Worm (Caenorhabditis elegans): ENCODE results near the gene ZK1320.3.

ZK1320.3 gene

DNA sequence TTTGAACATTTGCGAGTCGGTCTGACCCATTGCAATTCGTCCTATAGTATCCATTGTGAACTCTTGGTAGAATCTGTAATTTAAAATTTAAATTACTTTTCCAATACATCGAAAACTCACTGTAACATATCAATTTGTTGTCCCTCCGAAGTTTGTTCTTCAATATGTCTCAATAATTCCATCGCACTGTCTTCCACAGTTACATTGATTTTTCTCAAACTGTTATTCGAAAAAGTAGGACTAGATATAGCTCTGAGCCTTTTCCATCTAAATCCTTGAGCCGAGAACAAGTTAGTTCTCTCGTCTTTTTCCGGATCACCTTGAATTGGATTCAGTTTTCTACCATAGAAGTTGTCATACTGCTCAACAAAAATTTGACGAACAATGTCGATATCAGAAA is 1.9 kb upstream of the ZK1320.3 start:
- TF ChIP-seq mdl-1 (tag; optimal IDR thresholded peaks at IDR 0.05) (no peak), nhr-21 (tag; optimal IDR thresholded peaks at IDR 0.05) (no peak), ama-1 (optimal IDR thresholded peaks at IDR 0.05) (no peak), elt-1 (tag; optimal IDR thresholded peaks at IDR 0.05) (no peak), unc-55 (GFP tag; optimal IDR thresholded peaks at IDR 0.05) (no peak), lin-11 (tag; optimal IDR thresholded peaks at IDR 0.05) (no peak), ztf-4 (tag; optimal IDR thresholded peaks at IDR 0.05) (no peak), egl-27 (tag; optimal IDR thresholded peaks at IDR 0.05) (no peak)

DNA sequence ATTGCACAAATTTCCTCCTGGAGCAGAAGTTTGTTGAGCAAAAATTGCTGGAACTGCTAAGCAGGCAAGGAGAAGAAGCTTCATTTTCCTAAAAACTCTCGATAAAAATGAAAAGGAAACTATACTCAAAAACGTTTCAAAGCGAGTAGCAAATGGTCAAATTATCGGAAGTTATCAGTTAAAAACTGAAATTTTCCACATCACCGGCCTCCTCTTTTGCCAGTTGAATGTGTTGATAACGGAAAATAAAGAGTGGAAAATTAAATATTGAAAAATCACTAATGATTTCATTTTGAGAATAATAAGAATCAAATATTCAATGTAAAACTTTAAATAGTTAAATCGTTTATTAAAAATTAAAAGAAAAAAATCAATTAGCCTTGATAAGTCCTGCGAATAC is 1.3 kb downstream of the ZK1320.3 start, which contains the start of gene ZK1320.2:
Gene ZK1320.2 (minus strand): TSS at position 88 of the 400 bp plus-strand sequence.
- no peak for TF ChIP-seq ZK546.5 (tag; optimal IDR thresholded peaks at IDR 0.05)
- TF ChIP-seq ztf-1 (GFP tag; conservative IDR thresholded peaks at IDR 0.05), result no peak
- peak; percentile 79 for TF ChIP-seq fos-1 (tag; optimal IDR thresholded peaks at IDR 0.05)
- TF ChIP-seq snpc-4 (tag; optimal IDR thresholded peaks at IDR 0.05), result no peak
- peak; percentile 52 for TF ChIP-seq crh-2 (tag; optimal IDR thresholded peaks at IDR 0.05)

DNA sequence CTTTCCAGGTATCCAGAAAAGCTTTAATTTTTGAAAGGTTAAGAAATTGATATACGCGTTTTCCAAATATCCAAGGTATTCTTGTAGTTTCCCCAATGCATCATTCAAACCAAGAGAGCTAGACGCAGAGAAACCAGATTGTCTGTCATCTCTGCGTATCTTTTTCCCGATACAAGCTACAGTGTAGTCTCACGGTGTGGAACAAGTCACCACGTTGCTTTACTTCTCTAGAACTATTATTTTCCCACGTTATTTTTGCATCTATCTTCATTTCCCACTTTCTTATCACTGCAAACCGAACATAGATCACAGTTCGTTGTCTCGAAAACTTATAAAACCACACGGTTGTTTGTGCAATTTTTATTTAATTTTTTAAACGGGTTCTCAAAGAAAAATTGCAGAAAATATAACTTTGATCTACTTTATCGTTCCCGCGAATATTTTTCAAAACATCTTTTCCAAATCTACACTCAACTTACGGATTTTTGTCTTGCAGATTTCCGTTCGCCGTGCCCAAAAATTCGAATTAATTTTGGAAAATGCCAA is 3.9 kb downstream of the ZK1320.3 start, which contains the start of gene gstk-1:
Gene gstk-1 (plus strand): TSS at position 496 of the 546 bp plus-strand sequence.
- TF ChIP-seq aly-2 (tag; optimal IDR thresholded peaks at IDR 0.05), result no peak
- TF ChIP-seq lsy-2 (tag; optimal IDR thresholded peaks at IDR 0.05), result peak in 1 of 2 experiments; percentile 35
- TF ChIP-seq sma-3 (GFP tag; optimal IDR thresholded peaks at IDR 0.05), result peak; percentile 54
- peak; percentile 25 for TF ChIP-seq blmp-1 (tag; optimal IDR thresholded peaks at IDR 0.05; ENCODE audit: insufficient read depth)
- TF ChIP-seq fos-1 (tag; optimal IDR thresholded peaks at IDR 0.05), result peak; percentile 44
- peak; percentile 82 for TF ChIP-seq lin-13 (GFP tag; optimal IDR thresholded peaks at IDR 0.05)
- no peak for TF ChIP-seq ztf-4 (tag; optimal IDR thresholded peaks at IDR 0.05)
- peak; percentile 89 for TF ChIP-seq sma-9 (GFP tag; optimal IDR thresholded peaks at IDR 0.05)
- no peak for TF ChIP-seq sma-9 (tag; optimal IDR thresholded peaks at IDR 0.05)
- TF ChIP-seq crh-2 (tag; optimal IDR thresholded peaks at IDR 0.05), result peak; percentile 81
- peak in 1 of 2 experiments; percentile 42 for TF ChIP-seq mdl-1 (tag; optimal IDR thresholded peaks at IDR 0.05)
- peak; percentile 59 for TF ChIP-seq nhr-21 (tag; optimal IDR thresholded peaks at IDR 0.05)
- TF ChIP-seq F13H6.1 (tag; optimal IDR thresholded peaks at IDR 0.05), result peak; percentile 11
- TF ChIP-seq nhr-77 (tag; optimal IDR thresholded peaks at IDR 0.05), result no peak

DNA sequence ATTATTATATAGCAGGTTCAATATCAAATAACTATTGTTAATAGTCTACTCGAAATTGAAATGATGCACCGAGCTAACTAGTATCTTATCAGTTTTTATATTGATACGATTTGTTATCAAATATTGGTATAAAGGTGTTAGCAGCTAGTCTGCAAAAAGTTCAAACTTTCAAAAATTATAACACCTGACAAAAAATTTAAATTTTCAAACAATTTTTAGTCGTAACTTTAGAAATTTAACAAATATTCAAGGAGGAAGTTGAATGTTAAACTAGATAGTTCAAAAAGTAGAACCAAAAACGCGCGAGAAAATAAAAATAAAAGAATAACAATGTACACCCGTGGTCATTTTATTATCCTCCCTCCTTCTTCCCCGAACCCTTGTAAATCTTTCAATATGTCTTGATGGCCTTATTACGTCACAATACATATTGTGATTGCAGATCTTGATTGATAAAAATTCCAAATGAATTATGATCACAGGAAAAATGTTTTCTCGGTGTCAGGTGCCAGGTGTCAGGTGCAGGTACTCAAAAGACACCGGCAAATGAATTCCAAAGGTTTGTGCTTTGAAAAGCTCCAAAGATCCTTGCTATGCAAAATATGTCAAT is 4.6 kb downstream of the ZK1320.3 start, which contains the start of gene ZK1307.1:
Gene ZK1307.1 (minus strand): TSS at position 51 of the 610 bp plus-strand sequence.
- no peak for TF ChIP-seq mbf-1 (tag; optimal IDR thresholded peaks at IDR 0.05)
- TF ChIP-seq sma-9 (GFP tag; optimal IDR thresholded peaks at IDR 0.05), result peak; percentile 17
- no peak for TF ChIP-seq sma-9 (tag; optimal IDR thresholded peaks at IDR 0.05)
- peak; percentile 18 for TF ChIP-seq nhr-129 (tag; optimal IDR thresholded peaks at IDR 0.05)

DNA sequence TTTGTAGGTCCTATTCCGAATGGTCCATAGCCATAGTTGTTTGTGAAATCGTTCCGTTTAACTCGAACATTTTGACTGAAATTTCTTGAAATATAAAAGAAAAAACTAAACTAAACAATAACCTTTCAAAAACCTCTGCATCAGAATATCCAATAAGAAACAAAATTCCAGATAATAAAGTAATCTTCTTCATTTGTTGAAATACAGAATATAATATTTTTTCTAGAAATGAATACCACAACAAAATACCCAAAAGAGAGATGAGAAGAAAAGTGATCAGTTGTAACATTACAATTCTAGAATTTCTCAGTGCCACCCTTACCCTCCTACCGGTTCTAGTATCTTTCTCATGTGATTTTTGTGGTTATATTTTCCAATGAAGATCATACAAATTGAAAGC is 6.5 kb downstream of the ZK1320.3 start, which contains the start of gene ZK1307.2:
Gene ZK1307.2 (minus strand): TSS at position 274 of the 400 bp plus-strand sequence.
- TF ChIP-seq nhr-25 (tag; optimal IDR thresholded peaks at IDR 0.05) (peak; percentile 32), unc-55 (GFP tag; optimal IDR thresholded peaks at IDR 0.05) (no peak)

DNA sequence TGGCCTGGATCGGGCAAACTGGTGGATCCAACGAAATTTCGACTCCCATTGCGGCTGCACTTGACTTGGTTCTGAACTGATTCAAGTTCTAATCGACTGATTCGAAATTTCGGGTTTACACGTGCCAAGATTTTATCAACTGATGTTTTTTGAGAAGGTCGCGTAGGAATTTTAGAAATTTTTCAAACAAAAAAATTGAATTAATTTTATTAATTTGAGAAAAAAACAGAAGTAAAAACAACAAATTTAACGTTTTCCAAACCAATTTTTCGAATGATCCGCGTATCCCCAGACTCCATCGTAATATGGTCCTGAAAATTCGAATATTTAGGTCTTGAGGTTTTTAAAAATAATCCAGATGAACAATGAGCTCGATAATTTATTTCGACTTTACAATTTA is 7.3 kb downstream of the ZK1320.3 start, which contains the start of gene ZK1307.3:
Gene ZK1307.3 (minus strand): TSS at position 101 of the 400 bp plus-strand sequence.
- TF ChIP-seq mdl-1 (tag; optimal IDR thresholded peaks at IDR 0.05) (no peak), nhr-77 (tag; optimal IDR thresholded peaks at IDR 0.05) (no peak), ZK546.5 (tag; optimal IDR thresholded peaks at IDR 0.05) (no peak), nhr-10 (tag; optimal IDR thresholded peaks at IDR 0.05) (no peak), egl-27 (tag; optimal IDR thresholded peaks at IDR 0.05) (no peak), lin-11 (tag; optimal IDR thresholded peaks at IDR 0.05) (no peak), alr-1 (tag; optimal IDR thresholded peaks at IDR 0.05) (no peak), ama-1 (optimal IDR thresholded peaks at IDR 0.05) (no peak), lsy-2 (tag; optimal IDR thresholded peaks at IDR 0.05) (no peak), ceh-82 (tag; optimal IDR thresholded peaks at IDR 0.05) (no peak), unc-62 (GFP tag; optimal IDR thresholded peaks at IDR 0.05) (no peak), elt-3 (tag; optimal IDR thresholded peaks at IDR 0.05) (no peak), elt-1 (tag; optimal IDR thresholded peaks at IDR 0.05) (no peak), peb-1 (tag; optimal IDR thresholded peaks at IDR 0.05) (no peak), sma-9 (GFP tag; optimal IDR thresholded peaks at IDR 0.05) (no peak), sma-9 (tag; optimal IDR thresholded peaks at IDR 0.05) (no peak)

Data from whole organism, L2 larva.